Worm (Caenorhabditis elegans): ENCODE results near the gene F53F4.15.

ce11 chrV:13660115-13660514 is 39.3 kb downstream of the F53F4.15 start:
- TF ChIP-seq snpc-4 (tag; optimal IDR thresholded peaks at IDR 0.05) = no peak
- no peak for TF ChIP-seq nhr-12 (tag; optimal IDR thresholded peaks at IDR 0.05)
- no peak for TF ChIP-seq F13H6.1 (tag; optimal IDR thresholded peaks at IDR 0.05)
- TF ChIP-seq lin-13 (GFP tag; optimal IDR thresholded peaks at IDR 0.05) = no peak
- no peak for TF ChIP-seq elt-1 (tag; optimal IDR thresholded peaks at IDR 0.05)
- TF ChIP-seq mdl-1 (tag; optimal IDR thresholded peaks at IDR 0.05) = no peak
- TF ChIP-seq mab-5 (tag; optimal IDR thresholded peaks at IDR 0.05) = no peak
- TF ChIP-seq elt-3 (tag; optimal IDR thresholded peaks at IDR 0.05) = no peak
- TF ChIP-seq lin-11 (tag; optimal IDR thresholded peaks at IDR 0.05) = no peak
